Fruit fly (Drosophila melanogaster): Measurements from ENCODE around the gene CG15202.

- TF ChIP-seq ac (GFP tag; optimal IDR thresholded peaks at IDR 0.05) (no peak), CTCF (GFP tag; optimal IDR thresholded peaks at IDR 0.05) (no peak), pum (GFP tag; optimal IDR thresholded peaks at IDR 0.05) (no peak), lola (GFP tag; optimal IDR thresholded peaks at IDR 0.05) (no peak), CG6854 (GFP tag; optimal IDR thresholded peaks at IDR 0.05) (no peak), hkb (optimal IDR thresholded peaks at IDR 0.05) (no peak), hkb (GFP tag; IDR thresholded peaks at IDR 0.05) (no peak), CG18011 (GFP tag; optimal IDR thresholded peaks at IDR 0.05) (no peak), Hmx (GFP tag; optimal IDR thresholded peaks at IDR 0.05) (no peak), CG12219 (GFP tag; optimal IDR thresholded peaks at IDR 0.05) (no peak), Atf6 (GFP tag; IDR thresholded peaks at IDR 0.05) (no peak), esg (GFP tag; conservative IDR thresholded peaks at IDR 0.05) (no peak), CG8478 (optimal IDR thresholded peaks at IDR 0.05) (no peak), trem (tag; optimal IDR thresholded peaks at IDR 0.05) (no peak), Stat92E (GFP tag; optimal IDR thresholded peaks at IDR 0.05) (no peak)
Measured at dm6 chrX:11170578-11170977, 28.2 kb downstream of the CG15202 start, which contains the start of gene CG1394.

Measured in whole organism, embryonic.